Worm (Caenorhabditis elegans) whole organism, mixed stage, embryonic: ENCODE results near the gene VB0395L.1.
A peak's percentile ranks its signal among the peaks of the same experiment; 100 is the strongest.

Experiments
- M03D4.4 ChIP-seq: sonication (generic microtip); optimal IDR thresholded peaks from 2 replicates; lab custom pipeline; 2017; ENCODE audit warnings: mild to moderate bottlenecking, missing genetic modification characterization, missing compliant biosample characterization
- ceh-39 ChIP-seq: fragments of 150-350 bp; optimal IDR thresholded peaks from 2 replicates; lab custom pipeline; 2014; ENCODE audit warnings: missing biosample characterization, missing genetic modification characterization
- ceh-83 ChIP-seq: fragments of 200-800 bp; sonication (Bioruptor generic); optimal IDR thresholded peaks from 2 replicates; lab custom pipeline; 2018; ENCODE audit warnings: mild to moderate bottlenecking, missing genetic modification characterization, missing compliant biosample characterization
- cnd-1 ChIP-seq: fragments of 200-800 bp; sonication (Bioruptor generic); optimal IDR thresholded peaks from 2 replicates; lab custom pipeline; 2018; ENCODE audit warnings: mild to moderate bottlenecking, missing genetic modification characterization, missing compliant biosample characterization
- drap-1 ChIP-seq: fragments of 200-800 bp; sonication (Bioruptor generic); optimal IDR thresholded peaks from 3 replicates; lab custom pipeline; 2018; ENCODE audit warnings: mild to moderate bottlenecking, missing genetic modification characterization, missing compliant biosample characterization
- ham-2 ChIP-seq: fragments of 200-800 bp; sonication (Bioruptor generic); optimal IDR thresholded peaks from 2 replicates; lab custom pipeline; 2018; ENCODE audit warnings: mild to moderate bottlenecking, missing genetic modification characterization, missing compliant biosample characterization
- hlh-1 ChIP-seq: fragments of 150-350 bp; optimal IDR thresholded peaks from 2 replicates; lab custom pipeline; 2014; ENCODE audit warnings: missing biosample characterization, missing genetic modification reagents, missing genetic modification characterization
- lin-13 ChIP-seq: fragments of 150-350 bp; optimal IDR thresholded peaks from 2 replicates; lab custom pipeline; 2014; ENCODE audit warnings: missing biosample characterization, missing genetic modification characterization
- nhr-28 ChIP-seq: fragments of 150-350 bp; optimal IDR thresholded peaks from 2 replicates; lab custom pipeline; 2014; ENCODE audit warnings: missing biosample characterization, missing genetic modification characterization
- pha-4 ChIP-seq: fragments of 150-350 bp; optimal IDR thresholded peaks from 2 replicates; lab custom pipeline; 2018; ENCODE audit warnings: missing biosample characterization, missing genetic modification reagents, missing genetic modification characterization
- sem-2 ChIP-seq: fragments of 200-800 bp; sonication (Bioruptor generic); optimal IDR thresholded peaks from 2 replicates; lab custom pipeline; 2018; ENCODE audit warnings: mild to moderate bottlenecking, missing genetic modification characterization, missing compliant biosample characterization
- unc-39 ChIP-seq: fragments of 150-350 bp; optimal IDR thresholded peaks from 2 replicates; lab custom pipeline; 2014; ENCODE audit warnings: missing biosample characterization, missing genetic modification characterization
- zip-8 ChIP-seq: fragments of 150-350 bp; optimal IDR thresholded peaks from 2 replicates; lab custom pipeline; 2014; ENCODE audit warnings: missing biosample characterization, missing genetic modification characterization

Gene VB0395L.1

ce11 chrX:15988577-15988976 is 28.2 kb downstream of the VB0395L.1 start:
- TF ChIP-seq unc-39, result no peak
- no peak for TF ChIP-seq drap-1
- TF ChIP-seq zip-8, result peak; percentile 97
- no peak for TF ChIP-seq ceh-83 (GFP tag; lab: Kevin White, UChicago)

- no peak for TF ChIP-seq sem-2 (GFP tag; lab: Kevin White, UChicago)
- TF ChIP-seq lin-13 (tag; lab: Kevin White, UChicago), result no peak
- no peak for TF ChIP-seq ham-2 (GFP tag; lab: Kevin White, UChicago)
- TF ChIP-seq cnd-1 (tag; lab: Kevin White, UChicago), result no peak
- TF ChIP-seq nhr-28, result no peak
- TF ChIP-seq M03D4.4 (tag; lab: Kevin White, UChicago), result no peak
- TF ChIP-seq pha-4 (tag; lab: Kevin White, UChicago), result no peak
- no peak for TF ChIP-seq ceh-39 (tag; lab: Kevin White, UChicago)
Observed at ce11 chrX:15983288-15983687, 33.5 kb downstream of the VB0395L.1 start.

DNA sequence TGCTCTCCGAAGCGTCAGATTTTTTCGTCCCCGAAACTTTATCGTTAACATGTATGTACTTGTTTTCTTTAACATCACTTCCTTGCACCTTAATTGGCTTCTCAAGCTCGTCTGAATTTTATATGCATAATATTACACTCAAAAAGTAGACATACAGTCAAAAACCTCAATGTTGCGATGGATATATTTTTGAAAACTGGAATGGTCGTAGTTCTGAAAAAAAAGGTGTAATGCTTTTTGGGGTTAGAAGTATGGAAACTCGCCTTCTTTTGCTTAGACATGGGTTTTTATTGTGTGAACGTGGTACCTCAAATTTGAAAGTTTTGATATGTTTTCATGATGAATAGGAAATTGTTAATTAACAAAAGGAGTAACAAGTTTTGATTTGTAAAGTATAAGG is 34.2 kb downstream of the VB0395L.1 start, which contains the start of gene C09G1.2:
Gene C09G1.2 (minus strand): TSS at position 101 of the 400 bp plus-strand sequence.
- TF ChIP-seq hlh-1, result no peak
